Worm (Caenorhabditis elegans): ENCODE data around the gene Y44A6D.5.
A peak's percentile ranks its signal among the peaks of the same experiment; 100 is the strongest.

DNA sequence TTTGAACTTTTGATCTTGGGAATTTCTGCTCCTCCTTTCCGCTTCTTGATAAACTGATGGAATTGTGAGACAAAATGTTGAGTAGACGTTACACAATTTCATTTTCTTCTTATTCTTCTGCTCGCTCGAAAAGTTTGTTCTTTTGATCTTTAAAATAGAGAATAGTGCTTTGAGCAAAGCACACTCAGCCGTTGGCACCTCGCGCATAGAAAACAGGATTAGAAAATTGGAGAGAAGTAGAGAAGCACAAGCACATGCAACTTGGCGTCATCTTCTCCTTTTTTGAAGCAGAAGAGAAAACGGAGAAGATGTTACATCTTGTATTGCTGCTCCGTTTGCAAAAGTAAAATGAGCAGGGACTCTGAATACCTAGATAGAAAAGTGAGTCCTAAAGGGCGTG, 20.6 kb downstream of the Y44A6D.5 start:
- no peak for TF ChIP-seq tbx-2 (tag; optimal IDR thresholded peaks at IDR 0.05)
- peak; percentile 87 for TF ChIP-seq nfya-1 (tag; optimal IDR thresholded peaks at IDR 0.05; ENCODE audit: insufficient read depth)
- no peak for TF ChIP-seq unc-62 (GFP tag; optimal IDR thresholded peaks at IDR 0.05)
- TF ChIP-seq ztf-4 (tag; optimal IDR thresholded peaks at IDR 0.05) = no peak
- no peak for TF ChIP-seq ZK546.5 (tag; optimal IDR thresholded peaks at IDR 0.05)
- no peak for TF ChIP-seq elt-3 (tag; optimal IDR thresholded peaks at IDR 0.05)
- TF ChIP-seq jun-1 (tag; optimal IDR thresholded peaks at IDR 0.05) = no peak
- no peak for TF ChIP-seq zag-1 (tag; optimal IDR thresholded peaks at IDR 0.05)
- TF ChIP-seq nhr-43 (tag; optimal IDR thresholded peaks at IDR 0.05; ENCODE audit: poor library complexity, severe bottlenecking) = no peak
- TF ChIP-seq snpc-4 (tag; optimal IDR thresholded peaks at IDR 0.05) = no peak
- TF ChIP-seq R02D3.7 (tag; optimal IDR thresholded peaks at IDR 0.05) = no peak
- no peak for TF ChIP-seq aly-2 (tag; optimal IDR thresholded peaks at IDR 0.05)
